Worm (Caenorhabditis elegans): ENCODE results near the gene srx-39.

Gene srx-39

DNA sequence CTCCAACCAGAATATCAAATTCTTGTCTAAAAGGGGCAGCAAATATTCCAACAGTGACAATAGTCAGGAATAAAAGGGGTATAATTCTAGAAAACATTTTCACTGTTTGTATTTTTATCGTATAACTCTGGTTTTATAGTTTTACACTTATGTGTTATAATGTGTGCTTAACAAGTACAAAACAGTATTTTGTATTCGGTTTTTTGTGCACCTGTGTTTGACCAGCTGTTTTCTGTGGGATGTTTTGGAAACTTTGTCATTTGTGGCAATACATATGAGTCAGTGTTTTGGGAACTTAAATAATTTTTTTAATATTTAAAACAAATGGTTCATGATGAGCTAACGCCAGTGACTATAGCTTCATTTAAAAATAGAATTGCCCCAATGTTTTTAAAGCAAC is 11.2 kb downstream of the srx-39 start, which contains the start of gene F14F9.6:
F14F9.6 (minus strand) TSS at position 101 of the 400 bp plus-strand sequence.
- TF ChIP-seq mab-5 (tag; optimal IDR thresholded peaks at IDR 0.05), result no peak

DNA sequence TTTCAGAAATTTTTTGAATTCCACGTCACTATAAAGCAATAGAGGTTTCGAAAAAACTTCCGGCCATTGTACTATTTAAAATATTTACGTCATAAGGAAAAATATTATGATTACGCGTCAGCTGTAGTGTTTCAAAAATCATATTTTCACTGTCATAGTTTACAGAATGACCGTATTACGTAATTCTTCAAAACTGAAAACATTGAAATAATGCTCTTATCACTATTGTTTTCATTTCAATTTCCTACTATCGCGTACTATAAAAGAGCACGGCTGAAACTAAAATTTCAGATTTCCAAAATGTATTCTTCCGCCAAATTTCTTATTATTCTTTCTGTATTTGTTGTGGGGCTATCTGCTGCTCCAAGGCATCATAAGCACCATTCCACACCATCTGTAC is 13.0 kb downstream of the srx-39 start, which contains the start of gene F14F9.2:
F14F9.2 (plus strand) TSS at position 301 of the 400 bp plus-strand sequence.
- TF ChIP-seq elt-1 (tag; optimal IDR thresholded peaks at IDR 0.05; ENCODE audit: borderline replicate concordance, insufficient read depth) (no peak), ces-1 (GFP tag; optimal IDR thresholded peaks at IDR 0.05) (no peak), zip-8 (tag; optimal IDR thresholded peaks at IDR 0.05) (peak; percentile 73)

DNA sequence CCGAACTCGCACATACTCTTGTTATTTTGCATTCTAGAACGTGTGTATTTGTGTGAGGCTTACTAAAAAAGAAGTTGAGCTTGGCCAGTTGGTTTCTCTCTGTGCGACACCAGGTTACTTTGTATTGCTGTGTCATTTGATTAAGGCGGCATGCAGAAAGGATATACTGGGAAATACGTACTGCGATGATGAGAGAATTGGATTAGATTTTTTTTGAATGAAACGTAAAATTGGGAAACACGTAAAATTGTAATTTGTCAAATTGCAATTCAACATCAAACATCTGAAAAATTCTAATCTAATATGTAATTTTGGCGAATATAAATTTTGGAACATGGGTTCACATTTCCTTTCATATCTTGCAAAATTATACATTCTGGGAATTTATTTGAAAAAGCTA is 13.8 kb downstream of the srx-39 start, which contains the start of gene srh-129:
srh-129 (minus strand) TSS at position 101 of the 400 bp plus-strand sequence.
- TF ChIP-seq drap-1 (GFP tag; optimal IDR thresholded peaks at IDR 0.05), result no peak
- TF ChIP-seq mep-1 (tag; optimal IDR thresholded peaks at IDR 0.05), result no peak
- TF ChIP-seq flh-1 (GFP tag; optimal IDR thresholded peaks at IDR 0.05), result no peak
- no peak for TF ChIP-seq nhr-76 (tag; optimal IDR thresholded peaks at IDR 0.05)
- no peak for TF ChIP-seq lin-32 (GFP tag; optimal IDR thresholded peaks at IDR 0.05)
- TF ChIP-seq lin-13 (tag; optimal IDR thresholded peaks at IDR 0.05), result no peak
- TF ChIP-seq mls-2 (tag; optimal IDR thresholded peaks at IDR 0.05), result no peak
- no peak for TF ChIP-seq nhr-28 (tag; optimal IDR thresholded peaks at IDR 0.05)
- TF ChIP-seq elt-3 (tag; optimal IDR thresholded peaks at IDR 0.05), result no peak
- no peak for TF ChIP-seq unc-39 (tag; optimal IDR thresholded peaks at IDR 0.05)
- no peak for TF ChIP-seq ceh-39 (tag; optimal IDR thresholded peaks at IDR 0.05)
- TF ChIP-seq ceh-43 (GFP tag; optimal IDR thresholded peaks at IDR 0.05), result no peak
- TF ChIP-seq tbx-8 (GFP tag; optimal IDR thresholded peaks at IDR 0.05), result no peak
- no peak for TF ChIP-seq lsy-2 (tag; optimal IDR thresholded peaks at IDR 0.05)
- TF ChIP-seq unc-120 (tag; optimal IDR thresholded peaks at IDR 0.05; ENCODE audit: poor library complexity, severe bottlenecking), result no peak
- no peak for TF ChIP-seq snpc-4 (tag; optimal IDR thresholded peaks at IDR 0.05)
- TF ChIP-seq nhr-237 (tag; optimal IDR thresholded peaks at IDR 0.05), result no peak

DNA sequence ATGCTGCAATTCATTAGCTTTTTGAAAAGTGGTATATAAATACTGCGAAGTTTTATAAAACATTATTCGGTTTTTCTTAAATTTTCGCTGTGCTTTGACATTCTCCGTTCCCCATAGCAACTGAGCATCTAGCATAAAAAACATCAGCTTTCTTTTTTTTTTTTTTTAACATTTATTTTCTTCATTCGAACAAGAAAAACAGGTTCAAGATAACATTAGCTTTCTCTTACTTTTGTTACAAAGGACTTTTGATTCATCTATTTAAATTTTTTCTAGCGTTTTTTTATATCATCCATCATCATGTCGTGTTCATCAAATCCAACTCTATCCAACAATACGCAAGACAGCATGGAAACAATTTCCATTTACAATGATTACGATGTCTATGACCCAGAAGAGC is 19.6 kb downstream of the srx-39 start, which contains the start of gene F14F9.3:
F14F9.3 (plus strand) TSS at position 301 of the 400 bp plus-strand sequence.
- TF ChIP-seq nhr-28 (tag; optimal IDR thresholded peaks at IDR 0.05), result no peak
- no peak for TF ChIP-seq snpc-4 (tag; optimal IDR thresholded peaks at IDR 0.05)
- no peak for TF ChIP-seq mep-1 (tag; optimal IDR thresholded peaks at IDR 0.05)
- no peak for TF ChIP-seq mab-5 (tag; optimal IDR thresholded peaks at IDR 0.05)
- TF ChIP-seq unc-62 (GFP tag; optimal IDR thresholded peaks at IDR 0.05), result no peak
- TF ChIP-seq tbx-8 (GFP tag; optimal IDR thresholded peaks at IDR 0.05), result no peak
- no peak for TF ChIP-seq lin-32 (GFP tag; optimal IDR thresholded peaks at IDR 0.05)
- TF ChIP-seq lsy-2 (tag; optimal IDR thresholded peaks at IDR 0.05), result no peak
- TF ChIP-seq pha-4 (tag; optimal IDR thresholded peaks at IDR 0.05), result no peak
- TF ChIP-seq sptf-1 (tag; optimal IDR thresholded peaks at IDR 0.05), result no peak
- TF ChIP-seq unc-120 (tag; optimal IDR thresholded peaks at IDR 0.05; ENCODE audit: poor library complexity, severe bottlenecking), result no peak
- no peak for TF ChIP-seq bed-3 (GFP tag; optimal IDR thresholded peaks at IDR 0.05)
- TF ChIP-seq hlh-1 (tag; optimal IDR thresholded peaks at IDR 0.05), result no peak

- TF ChIP-seq snpc-4 (tag; optimal IDR thresholded peaks at IDR 0.05), result no peak
- no peak for TF ChIP-seq lin-32 (GFP tag; optimal IDR thresholded peaks at IDR 0.05)
- no peak for TF ChIP-seq drap-1 (GFP tag; optimal IDR thresholded peaks at IDR 0.05)
- TF ChIP-seq unc-39 (tag; optimal IDR thresholded peaks at IDR 0.05), result no peak
- no peak for TF ChIP-seq ztf-11 (tag; optimal IDR thresholded peaks at IDR 0.05)
- TF ChIP-seq mep-1 (tag; optimal IDR thresholded peaks at IDR 0.05), result no peak
- no peak for TF ChIP-seq lsy-2 (tag; optimal IDR thresholded peaks at IDR 0.05)
- TF ChIP-seq flh-1 (GFP tag; optimal IDR thresholded peaks at IDR 0.05), result no peak
- no peak for TF ChIP-seq cnd-1 (tag; optimal IDR thresholded peaks at IDR 0.05)
- TF ChIP-seq unc-120 (tag; optimal IDR thresholded peaks at IDR 0.05; ENCODE audit: poor library complexity, severe bottlenecking), result no peak
- no peak for TF ChIP-seq mls-2 (tag; optimal IDR thresholded peaks at IDR 0.05)
- no peak for TF ChIP-seq mab-5 (tag; optimal IDR thresholded peaks at IDR 0.05)
- TF ChIP-seq ham-2 (GFP tag; optimal IDR thresholded peaks at IDR 0.05), result no peak
- no peak for TF ChIP-seq elt-1 (tag; optimal IDR thresholded peaks at IDR 0.05; ENCODE audit: borderline replicate concordance, insufficient read depth)
- TF ChIP-seq pha-4 (tag; optimal IDR thresholded peaks at IDR 0.05), result no peak
Measured at ce11 chrV:5132441-5132840, 25.1 kb downstream of the srx-39 start, which contains the start of gene F14F9.4. Gene F14F9.4 (plus strand): TSS chrV:5132741.

DNA sequence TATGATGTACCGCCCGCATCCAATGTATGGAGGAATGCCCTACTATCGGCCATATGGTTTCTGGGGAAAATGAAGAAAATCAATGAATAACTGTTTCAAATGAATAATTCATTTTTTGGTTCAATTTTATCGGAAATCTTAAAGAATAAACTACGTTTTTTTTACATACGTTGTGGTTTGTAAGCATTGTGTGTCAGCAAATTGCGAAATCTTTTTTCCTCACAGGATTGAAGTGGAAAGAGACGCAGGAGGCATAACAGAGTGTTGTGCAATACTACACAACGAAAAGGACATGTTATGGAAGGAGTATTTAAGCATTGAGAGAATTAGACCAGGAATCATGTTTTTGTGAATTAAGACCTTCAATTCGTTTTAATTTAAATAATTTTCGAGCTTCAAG is 26.2 kb downstream of the srx-39 start:
- no peak for TF ChIP-seq unc-120 (tag; optimal IDR thresholded peaks at IDR 0.05; ENCODE audit: poor library complexity, severe bottlenecking)
- TF ChIP-seq pha-4 (tag; optimal IDR thresholded peaks at IDR 0.05), result no peak
- no peak for TF ChIP-seq lsy-2 (tag; optimal IDR thresholded peaks at IDR 0.05)
- no peak for TF ChIP-seq ceh-39 (tag; optimal IDR thresholded peaks at IDR 0.05)
- TF ChIP-seq mls-2 (tag; optimal IDR thresholded peaks at IDR 0.05), result no peak
- no peak for TF ChIP-seq nhr-76 (tag; optimal IDR thresholded peaks at IDR 0.05)
- TF ChIP-seq lin-32 (GFP tag; optimal IDR thresholded peaks at IDR 0.05), result no peak
- no peak for TF ChIP-seq drap-1 (GFP tag; optimal IDR thresholded peaks at IDR 0.05)
- no peak for TF ChIP-seq blmp-1 (tag; optimal IDR thresholded peaks at IDR 0.05)
- no peak for TF ChIP-seq snpc-4 (tag; optimal IDR thresholded peaks at IDR 0.05)
- no peak for TF ChIP-seq nhr-28 (tag; optimal IDR thresholded peaks at IDR 0.05)
- no peak for TF ChIP-seq lin-13 (tag; optimal IDR thresholded peaks at IDR 0.05)
- no peak for TF ChIP-seq tbx-8 (GFP tag; optimal IDR thresholded peaks at IDR 0.05)
- TF ChIP-seq nhr-237 (tag; optimal IDR thresholded peaks at IDR 0.05), result no peak

Data from whole organism, mixed stage, embryonic.